Fruit fly (Drosophila melanogaster): ENCODE data around the gene teq.

- no peak for TF ChIP-seq woc (GFP tag; optimal IDR thresholded peaks at IDR 0.05)
- no peak for TF ChIP-seq Dif (GFP tag; optimal IDR thresholded peaks at IDR 0.05; ENCODE audit: partially characterized antibody)
- no peak for TF ChIP-seq Abd-B (GFP tag; optimal IDR thresholded peaks at IDR 0.05)
These were observed 9.3 kb upstream of the teq start for dm6 chr3L:9064976-9065761.

All from whole organism, wandering third instar larva.